Worm (Caenorhabditis elegans): Measurements from ENCODE around the gene ZC190.10.

ce11 chrV:8732934-8733333 lies 36.8 kb upstream of the ZC190.10 start, which contains the start of gene ZC196.4:
- TF ChIP-seq nfya-1 (tag; optimal IDR thresholded peaks at IDR 0.05; ENCODE audit: insufficient read depth): no peak
- TF ChIP-seq pqm-1 (tag; optimal IDR thresholded peaks at IDR 0.05): peak; percentile 77
- no peak for TF ChIP-seq unc-62 (GFP tag; optimal IDR thresholded peaks at IDR 0.05)
- no peak for TF ChIP-seq nhr-12 (tag; optimal IDR thresholded peaks at IDR 0.05)
- no peak for TF ChIP-seq nhr-77 (tag; optimal IDR thresholded peaks at IDR 0.05)
- no peak for TF ChIP-seq skn-1 (tag; optimal IDR thresholded peaks at IDR 0.05)
- TF ChIP-seq egl-5 (tag; optimal IDR thresholded peaks at IDR 0.05): no peak
- no peak for TF ChIP-seq mdl-1 (tag; optimal IDR thresholded peaks at IDR 0.05)
- no peak for TF ChIP-seq snpc-4 (tag; optimal IDR thresholded peaks at IDR 0.05)
- TF ChIP-seq sea-2 (GFP tag; optimal IDR thresholded peaks at IDR 0.05): no peak
- TF ChIP-seq fkh-10 (GFP tag; optimal IDR thresholded peaks at IDR 0.05): no peak
- TF ChIP-seq ama-1 (optimal IDR thresholded peaks at IDR 0.05): no peak
